Worm (Caenorhabditis elegans) whole organism, L2 larva: Measurements from ENCODE around the gene ekl-6.

Experiments
- F13H6.1 ChIP-seq: sonication (generic microtip); optimal IDR thresholded peaks from 2 replicates; lab custom pipeline; 2016; ENCODE audit warnings: missing genetic modification characterization, missing compliant biosample characterization
- R02D3.7 ChIP-seq: fragments of 150-350 bp; optimal IDR thresholded peaks from 2 replicates; lab custom pipeline; 2014; ENCODE audit warnings: missing biosample characterization, missing genetic modification characterization
- ZK546.5 ChIP-seq: sonication (generic microtip); optimal IDR thresholded peaks from 2 replicates; lab custom pipeline; 2017; ENCODE audit warnings: missing biosample characterization, missing genetic modification characterization
- alr-1 ChIP-seq: fragments of 150-350 bp; optimal IDR thresholded peaks from 2 replicates; lab custom pipeline; 2014; ENCODE audit warnings: missing biosample characterization, missing genetic modification characterization
- aly-2 ChIP-seq: fragments of 150-350 bp; optimal IDR thresholded peaks from 2 replicates; lab custom pipeline; 2014; ENCODE audit warnings: missing biosample characterization, missing genetic modification characterization
- ama-1 ChIP-seq: fragments of 150-350 bp; optimal IDR thresholded peaks from 2 replicates; lab custom pipeline; 2018; ENCODE audit warnings: inconsistent platforms
- blmp-1 ChIP-seq: sonication (generic microtip); optimal IDR thresholded peaks from 2 replicates; lab custom pipeline; 2017; ENCODE audit warnings: missing genetic modification characterization, mild to moderate bottlenecking, missing compliant biosample characterization, antibody characterized with exemption, moderate library complexity; ENCODE audit not compliant: insufficient read depth
- ceh-16 ChIP-seq: fragments of 150-350 bp; optimal IDR thresholded peaks from 2 replicates; lab custom pipeline; 2014; ENCODE audit warnings: missing biosample characterization, missing genetic modification characterization
- ceh-82 ChIP-seq: fragments of 150-350 bp; optimal IDR thresholded peaks from 2 replicates; lab custom pipeline; 2014; ENCODE audit warnings: missing biosample characterization, missing genetic modification characterization
- crh-2 ChIP-seq: sonication (generic microtip); optimal IDR thresholded peaks from 2 replicates; lab custom pipeline; 2017; ENCODE audit warnings: missing biosample characterization, missing genetic modification characterization
- dmd-4 ChIP-seq: sonication (generic microtip); optimal IDR thresholded peaks from 2 replicates; lab custom pipeline; 2017; ENCODE audit warnings: missing biosample characterization, missing genetic modification characterization
- egl-27 ChIP-seq: sonication (generic microtip); optimal IDR thresholded peaks from 3 replicates; lab custom pipeline; 2017; ENCODE audit warnings: missing biosample characterization, missing genetic modification reagents, missing genetic modification characterization
- elt-1 ChIP-seq: fragments of 150-350 bp; optimal IDR thresholded peaks from 2 replicates; lab custom pipeline; 2014; ENCODE audit warnings: missing biosample characterization, missing genetic modification characterization
- elt-3 ChIP-seq: sonication (generic microtip); optimal IDR thresholded peaks from 2 replicates; lab custom pipeline; 2017; ENCODE audit warnings: missing biosample characterization, missing genetic modification characterization
- gmeb-1 ChIP-seq: fragments of 150-350 bp; optimal IDR thresholded peaks from 2 replicates; lab custom pipeline; 2014; ENCODE audit warnings: missing biosample characterization, missing genetic modification characterization
- lin-11 ChIP-seq: fragments of 150-350 bp; sonication (generic microtip); optimal IDR thresholded peaks from 2 replicates; lab custom pipeline; 2014; ENCODE audit warnings: missing biosample characterization, missing genetic modification characterization, inconsistent platforms, mixed read lengths
- lin-13 ChIP-seq: fragments of 150-350 bp; optimal IDR thresholded peaks from 2 replicates; lab custom pipeline; 2014; ENCODE audit warnings: missing biosample characterization, missing genetic modification reagents, missing genetic modification characterization
- lin-39 ChIP-seq: fragments of 150-350 bp; optimal IDR thresholded peaks from 2 replicates; lab custom pipeline; 2014; ENCODE audit warnings: missing biosample characterization, missing genetic modification reagents, missing genetic modification characterization
- lsy-2 ChIP-seq, 2 experiments: fragments of 150-350 bp in 1 of 2; sonication (generic microtip) in 1 of 2; optimal IDR thresholded peaks; 2 replicates each; lab custom pipeline; 2014 to 2017; ENCODE audit warnings: missing biosample characterization in 2 of 2, missing genetic modification characterization in 2 of 2
- mab-5 ChIP-seq: fragments of 150-350 bp; optimal IDR thresholded peaks from 2 replicates; lab custom pipeline; 2014; ENCODE audit warnings: missing biosample characterization, missing genetic modification characterization
- mbf-1 ChIP-seq: sonication (generic microtip); optimal IDR thresholded peaks from 2 replicates; lab custom pipeline; 2017; ENCODE audit warnings: missing biosample characterization, missing genetic modification characterization
- mdl-1 ChIP-seq, 2 experiments: fragments of 150-350 bp in 1 of 2; sonication (generic microtip) in 1 of 2; optimal IDR thresholded peaks; 2 replicates each; lab custom pipeline; 2017; ENCODE audit warnings: missing biosample characterization in 2 of 2, missing genetic modification characterization in 2 of 2
- nhr-10 ChIP-seq: sonication (generic microtip); optimal IDR thresholded peaks from 2 replicates; lab custom pipeline; 2017; ENCODE audit warnings: missing biosample characterization, missing genetic modification characterization
- nhr-11 ChIP-seq: fragments of 150-350 bp; optimal IDR thresholded peaks from 2 replicates; lab custom pipeline; 2014; ENCODE audit warnings: missing biosample characterization, missing genetic modification characterization
- nhr-12 ChIP-seq: fragments of 150-350 bp; optimal IDR thresholded peaks from 2 replicates; lab custom pipeline; 2014; ENCODE audit warnings: missing biosample characterization, missing genetic modification characterization
- nhr-129 ChIP-seq: fragments of 150-350 bp; optimal IDR thresholded peaks from 2 replicates; lab custom pipeline; 2014; ENCODE audit warnings: missing biosample characterization, missing genetic modification characterization
- nhr-21 ChIP-seq: fragments of 150-350 bp; optimal IDR thresholded peaks from 2 replicates; lab custom pipeline; 2014; ENCODE audit warnings: missing biosample characterization, missing genetic modification characterization
- nhr-23 ChIP-seq: fragments of 150-350 bp; optimal IDR thresholded peaks from 2 replicates; lab custom pipeline; 2014; ENCODE audit warnings: missing biosample characterization, missing genetic modification reagents, missing genetic modification characterization
- nhr-25 ChIP-seq: fragments of 150-350 bp; sonication (generic microtip); optimal IDR thresholded peaks from 3 replicates; lab custom pipeline; 2014; ENCODE audit warnings: missing biosample characterization, missing genetic modification characterization
- nhr-6 ChIP-seq: fragments of 150-350 bp; optimal IDR thresholded peaks from 2 replicates; lab custom pipeline; 2014; ENCODE audit warnings: missing biosample characterization, missing genetic modification characterization
- sem-4 ChIP-seq: fragments of 150-350 bp; optimal IDR thresholded peaks from 2 replicates; lab custom pipeline; 2014; ENCODE audit warnings: missing biosample characterization, missing genetic modification reagents, missing genetic modification characterization
- skn-1 ChIP-seq: sonication (generic microtip); optimal IDR thresholded peaks from 2 replicates; lab custom pipeline; 2017; ENCODE audit warnings: missing biosample characterization, missing genetic modification characterization
- sma-3 ChIP-seq: sonication (generic microtip); optimal IDR thresholded peaks from 2 replicates; lab custom pipeline; 2016; ENCODE audit warnings: missing genetic modification reagents, missing genetic modification characterization, missing compliant biosample characterization
- sma-9 ChIP-seq, 2 experiments: fragments of 150-350 bp in 1 of 2; sonication (generic microtip) in 1 of 2; optimal IDR thresholded peaks; 2 replicates each; lab custom pipeline; 2014 to 2016; ENCODE audit warnings: missing genetic modification characterization in 2 of 2, mild to moderate bottlenecking in 1 of 2, missing biosample characterization in 1 of 2, missing compliant biosample characterization in 1 of 2, missing genetic modification reagents in 1 of 2, moderate library complexity in 1 of 2
- snpc-4 ChIP-seq: fragments of 150-350 bp; optimal IDR thresholded peaks from 2 replicates; lab custom pipeline; 2014; ENCODE audit warnings: missing biosample characterization, missing genetic modification characterization
- unc-55 ChIP-seq: fragments of 150-350 bp; sonication (generic microtip); optimal IDR thresholded peaks from 3 replicates; lab custom pipeline; 2014; ENCODE audit warnings: missing biosample characterization, missing genetic modification reagents, missing genetic modification characterization
- unc-62 ChIP-seq: fragments of 150-350 bp; optimal IDR thresholded peaks from 2 replicates; lab custom pipeline; 2014; ENCODE audit warnings: missing biosample characterization, missing genetic modification reagents, missing genetic modification characterization
- zag-1 ChIP-seq: fragments of 150-350 bp; optimal IDR thresholded peaks from 2 replicates; lab custom pipeline; 2014; ENCODE audit warnings: missing biosample characterization, missing genetic modification characterization
- ztf-1 ChIP-seq: fragments of 200-800 bp; sonication (Bioruptor generic); conservative IDR thresholded peaks from 2 replicates; pipeline ENCODE4 v1.3.6; 2022; ENCODE audit warnings: missing genetic modification characterization, missing compliant biosample characterization
- ztf-11 ChIP-seq: sonication (generic microtip); optimal IDR thresholded peaks from 2 replicates; lab custom pipeline; 2017; ENCODE audit warnings: missing biosample characterization, missing genetic modification characterization
- ztf-4 ChIP-seq: fragments of 150-350 bp; optimal IDR thresholded peaks from 2 replicates; lab custom pipeline; 2014; ENCODE audit warnings: missing biosample characterization, missing genetic modification characterization

Gene ekl-6

ce11 chrIII:10085983-10086382 is 21.8 kb downstream of the ekl-6 start, which contains the start of gene T16H12.2:
TSS of gene T16H12.2 (plus strand) at chrIII:10086283.
- TF ChIP-seq sma-9 (GFP tag; optimal IDR thresholded peaks at IDR 0.05; lab: Kevin White, UChicago): no peak
- TF ChIP-seq sma-9 (tag; optimal IDR thresholded peaks at IDR 0.05; lab: Kevin White, UChicago): no peak
- TF ChIP-seq R02D3.7 (tag; lab: Kevin White, UChicago): no peak
- TF ChIP-seq snpc-4 (tag; lab: Kevin White, UChicago): no peak
- no peak for TF ChIP-seq skn-1 (tag; lab: Kevin White, UChicago)
- no peak for TF ChIP-seq ceh-82 (tag; lab: Kevin White, UChicago)
- no peak for TF ChIP-seq mbf-1 (tag; lab: Kevin White, UChicago)

ce11 chrIII:10088508-10088981 is 24.3 kb downstream of the ekl-6 start, which contains the start of gene hal-2:
TSS of gene hal-2 (minus strand) at chrIII:10088931.
- TF ChIP-seq ceh-82 (tag; lab: Kevin White, UChicago) (no peak), blmp-1 (tag; lab: Kevin White, UChicago) (no peak), ztf-1 (GFP tag; lab: Robert Waterston, UW) (no peak), sma-3 (no peak)

- TF ChIP-seq dmd-4: no peak
- TF ChIP-seq skn-1 (tag; lab: Kevin White, UChicago): no peak
- TF ChIP-seq lin-11: no peak
- no peak for TF ChIP-seq ztf-4 (tag; lab: Kevin White, UChicago)
- no peak for TF ChIP-seq sma-9 (GFP tag; optimal IDR thresholded peaks at IDR 0.05; lab: Kevin White, UChicago)
- TF ChIP-seq sma-9 (tag; optimal IDR thresholded peaks at IDR 0.05; lab: Kevin White, UChicago): no peak
- TF ChIP-seq elt-1 (tag; lab: Kevin White, UChicago): no peak
- no peak for TF ChIP-seq ceh-82 (tag; lab: Kevin White, UChicago)
- no peak for TF ChIP-seq nhr-129
- no peak for TF ChIP-seq F13H6.1 (tag; lab: Kevin White, UChicago)
- TF ChIP-seq R02D3.7 (tag; lab: Kevin White, UChicago): no peak
- no peak for TF ChIP-seq aly-2
- TF ChIP-seq mbf-1 (tag; lab: Kevin White, UChicago): no peak
- TF ChIP-seq nhr-11 (tag; lab: Kevin White, UChicago): no peak
- no peak for TF ChIP-seq ztf-11 (tag; lab: Kevin White, UChicago)
- TF ChIP-seq alr-1: no peak
- no peak for TF ChIP-seq gmeb-1 (tag; lab: Kevin White, UChicago)
- TF ChIP-seq nhr-6 (tag; lab: Kevin White, UChicago): no peak
- TF ChIP-seq mdl-1 (tag; optimal IDR thresholded peaks at IDR 0.05; lab: Kevin White, UChicago): no peak
- TF ChIP-seq nhr-23 (tag; lab: Kevin White, UChicago): no peak
Measured at ce11 chrIII:10090685-10091084, 26.5 kb downstream of the ekl-6 start, which contains the start of gene gtf-2H2C. TSS of gene gtf-2H2C (minus strand) at chrIII:10090785.

- peak; percentile 23 for TF ChIP-seq lin-13 (GFP tag; lab: Kevin White, UChicago)
- TF ChIP-seq nhr-129: peak; percentile 21
- peak; percentile 81 for TF ChIP-seq gmeb-1 (tag; lab: Kevin White, UChicago)
- TF ChIP-seq lsy-2 (tag; optimal IDR thresholded peaks at IDR 0.05; lab: Kevin White, UChicago): peak in 1 of 2 experiments; percentile 48
- TF ChIP-seq nhr-6 (tag; lab: Kevin White, UChicago): no peak
- TF ChIP-seq unc-55 (GFP tag; lab: Kevin White, UChicago): peak; percentile 57
- TF ChIP-seq ztf-4 (tag; lab: Kevin White, UChicago): no peak
- TF ChIP-seq, all 48 proteins: peak for 5
Measured at ce11 chrIII:10093093-10093492, 28.9 kb downstream of the ekl-6 start.

ce11 chrIII:10094538-10094937 is 30.3 kb downstream of the ekl-6 start:
- TF ChIP-seq lin-39 (tag; lab: Kevin White, UChicago) (no peak), snpc-4 (tag; lab: Kevin White, UChicago) (no peak), zag-1 (tag; lab: Kevin White, UChicago) (no peak), nhr-25 (tag; lab: Kevin White, UChicago) (peak; percentile 43), mdl-1 (tag; optimal IDR thresholded peaks at IDR 0.05; lab: Kevin White, UChicago) (no peak), nhr-6 (tag; lab: Kevin White, UChicago) (no peak), unc-55 (GFP tag; lab: Kevin White, UChicago) (no peak), lin-11 (no peak), unc-62 (GFP tag; lab: Kevin White, UChicago) (no peak), F13H6.1 (tag; lab: Kevin White, UChicago) (peak; percentile 54), ama-1 (lab: Kevin White, UChicago) (no peak), nhr-12 (tag; lab: Kevin White, UChicago) (no peak), crh-2 (tag; lab: Kevin White, UChicago) (no peak), mab-5 (no peak), nhr-129 (no peak), ztf-1 (GFP tag; lab: Robert Waterston, UW) (no peak), lsy-2 (tag; optimal IDR thresholded peaks at IDR 0.05; lab: Kevin White, UChicago) (peak in 1 of 2 experiments; percentile 47), ztf-4 (tag; lab: Kevin White, UChicago) (no peak), gmeb-1 (tag; lab: Kevin White, UChicago) (no peak), ZK546.5 (tag; lab: Kevin White, UChicago) (no peak), sma-3 (peak; percentile 20), nhr-21 (tag; lab: Kevin White, UChicago) (peak; percentile 55), ceh-16 (tag; lab: Kevin White, UChicago) (peak; percentile 51), egl-27 (tag; lab: Kevin White, UChicago) (no peak), blmp-1 (tag; lab: Kevin White, UChicago) (no peak), nhr-10 (tag; lab: Kevin White, UChicago) (no peak), sma-9 (GFP tag; optimal IDR thresholded peaks at IDR 0.05; lab: Kevin White, UChicago) (peak; percentile 19), sma-9 (tag; optimal IDR thresholded peaks at IDR 0.05; lab: Kevin White, UChicago) (no peak), sem-4 (tag; lab: Kevin White, UChicago) (no peak), elt-3 (tag; lab: Kevin White, UChicago) (no peak), mbf-1 (tag; lab: Kevin White, UChicago) (no peak)
